Worm (Caenorhabditis elegans) whole organism, late embryonic: Measurements from ENCODE around the gene btb-17.
"Not testable (repeated sequence)": the region's sequence is repeated elsewhere in the genome, so short reads cannot be mapped to it uniquely, and the experiment has no call there.

Experiments used
- F13H6.1 ChIP-seq: sonication (generic microtip); optimal IDR thresholded peaks from 2 replicates; lab custom pipeline; 2016; ENCODE audit warnings: missing genetic modification characterization, missing compliant biosample characterization
- Y22D7AL.16 ChIP-seq: sonication (generic microtip); optimal IDR thresholded peaks from 2 replicates; lab custom pipeline; 2016; ENCODE audit warnings: missing genetic modification characterization, missing compliant biosample characterization
- ama-1 ChIP-seq: fragments of 150-350 bp; optimal IDR thresholded peaks from 2 replicates; lab custom pipeline; 2014
- ceh-14 ChIP-seq: sonication (generic microtip); optimal IDR thresholded peaks from 2 replicates; lab custom pipeline; 2016; ENCODE audit warnings: missing genotype, missing genetic modification characterization, missing compliant biosample characterization
- ceh-2 ChIP-seq: sonication (generic microtip); optimal IDR thresholded peaks from 2 replicates; lab custom pipeline; 2016; ENCODE audit warnings: missing genotype, missing genetic modification characterization, missing compliant biosample characterization
- ceh-22 ChIP-seq: sonication (generic microtip); optimal IDR thresholded peaks from 2 replicates; lab custom pipeline; 2017; ENCODE audit warnings: missing biosample characterization, missing genetic modification characterization
- ceh-30 ChIP-seq: fragments of 150-350 bp; optimal IDR thresholded peaks from 2 replicates; lab custom pipeline; 2014; ENCODE audit warnings: missing biosample characterization, missing genetic modification characterization
- ceh-31 ChIP-seq: sonication (generic microtip); optimal IDR thresholded peaks from 2 replicates; lab custom pipeline; 2016; ENCODE audit warnings: missing genetic modification characterization, missing compliant biosample characterization
- ceh-34 ChIP-seq: sonication (generic microtip); optimal IDR thresholded peaks from 2 replicates; lab custom pipeline; 2016; ENCODE audit warnings: mild to moderate bottlenecking, missing genetic modification characterization, missing compliant biosample characterization
- ceh-45 ChIP-seq: fragments of 200-800 bp; sonication (Bioruptor generic); IDR thresholded peaks from 2 replicates; pipeline ENCODE4 v1.3.6; 2022; ENCODE audit warnings: missing genetic modification reagents, missing genetic modification characterization, missing compliant biosample characterization
- ceh-6 ChIP-seq: fragments of 200-800 bp; sonication (Bioruptor generic); optimal IDR thresholded peaks from 2 replicates; lab custom pipeline; 2018; ENCODE audit warnings: mild to moderate bottlenecking, missing genetic modification characterization, missing compliant biosample characterization
- che-1 ChIP-seq: sonication (generic microtip); optimal IDR thresholded peaks from 2 replicates; lab custom pipeline; 2016; ENCODE audit warnings: mild to moderate bottlenecking, missing genetic modification characterization, missing compliant biosample characterization
- dmd-4 ChIP-seq: sonication (generic microtip); optimal IDR thresholded peaks from 2 replicates; lab custom pipeline; 2016; ENCODE audit warnings: borderline replicate concordance, missing genetic modification characterization, missing compliant biosample characterization
- elt-2 ChIP-seq: sonication (generic microtip); optimal IDR thresholded peaks from 2 replicates; lab custom pipeline; 2016; ENCODE audit warnings: missing genetic modification reagents, missing genetic modification characterization, missing compliant biosample characterization
- ets-4 ChIP-seq: sonication (generic microtip); optimal IDR thresholded peaks from 2 replicates; lab custom pipeline; 2016; ENCODE audit warnings: missing genetic modification characterization, missing compliant biosample characterization
- eyg-1 ChIP-seq: sonication (generic microtip); optimal IDR thresholded peaks from 2 replicates; lab custom pipeline; 2016; ENCODE audit warnings: missing genotype, missing genetic modification characterization, missing compliant biosample characterization
- hlh-13 ChIP-seq: fragments of 200-800 bp; sonication (Bioruptor generic); optimal IDR thresholded peaks from 2 replicates; lab custom pipeline; 2018; ENCODE audit warnings: mild to moderate bottlenecking, missing genetic modification characterization, missing compliant biosample characterization
- hlh-30 ChIP-seq: sonication (generic microtip); optimal IDR thresholded peaks from 2 replicates; lab custom pipeline; 2017; ENCODE audit warnings: antibody characterized with exemption, missing genetic modification characterization, missing compliant biosample characterization; ENCODE audit not compliant: insufficient read depth
- hlh-6 ChIP-seq: sonication (generic microtip); optimal IDR thresholded peaks from 2 replicates; lab custom pipeline; 2016; ENCODE audit warnings: missing genotype, missing genetic modification characterization, missing compliant biosample characterization
- lin-11 ChIP-seq: fragments of 200-800 bp; sonication (Bioruptor generic); optimal IDR thresholded peaks from 2 replicates; lab custom pipeline; 2018; ENCODE audit warnings: mild to moderate bottlenecking, missing genetic modification characterization, missing compliant biosample characterization
- mec-3 ChIP-seq: sonication (generic microtip); optimal IDR thresholded peaks from 2 replicates; lab custom pipeline; 2016; ENCODE audit warnings: borderline replicate concordance, missing genetic modification characterization, missing compliant biosample characterization
- nfya-1 ChIP-seq: sonication (generic microtip); optimal IDR thresholded peaks from 2 replicates; lab custom pipeline; 2017; ENCODE audit warnings: missing genetic modification characterization, mild to moderate bottlenecking, missing compliant biosample characterization, antibody characterized with exemption, moderate library complexity
- nhr-11 ChIP-seq: fragments of 150-350 bp; optimal IDR thresholded peaks from 2 replicates; lab custom pipeline; 2014; ENCODE audit warnings: missing biosample characterization, missing genetic modification characterization
- odd-2 ChIP-seq: sonication (generic microtip); optimal IDR thresholded peaks from 2 replicates; lab custom pipeline; 2017; ENCODE audit warnings: antibody characterized with exemption, mild to moderate bottlenecking, missing genetic modification characterization, missing compliant biosample characterization
- pag-3 ChIP-seq: sonication (generic microtip); optimal IDR thresholded peaks from 2 replicates; lab custom pipeline; 2016; ENCODE audit warnings: missing compliant biosample characterization, missing genetic modification characterization, borderline replicate concordance
- pat-9 ChIP-seq: fragments of 200-800 bp; sonication (Bioruptor generic); optimal IDR thresholded peaks from 2 replicates; lab custom pipeline; 2018; ENCODE audit warnings: mild to moderate bottlenecking, missing genetic modification characterization, moderate library complexity, missing compliant biosample characterization
- pros-1 ChIP-seq: fragments of 150-350 bp; optimal IDR thresholded peaks from 2 replicates; lab custom pipeline; 2014; ENCODE audit warnings: missing biosample characterization, missing genetic modification reagents, missing genetic modification characterization
- rnt-1 ChIP-seq: sonication (generic microtip); optimal IDR thresholded peaks from 2 replicates; lab custom pipeline; 2016; ENCODE audit warnings: missing genetic modification characterization, missing compliant biosample characterization
- sdc-2 ChIP-seq: sonication (generic microtip); optimal IDR thresholded peaks from 2 replicates; lab custom pipeline; 2016; ENCODE audit warnings: missing genotype, missing genetic modification characterization, missing compliant biosample characterization
- sox-4 ChIP-seq: sonication (generic microtip); optimal IDR thresholded peaks from 2 replicates; lab custom pipeline; 2017; ENCODE audit warnings: mild to moderate bottlenecking, missing genetic modification characterization, inconsistent platforms, missing compliant biosample characterization
- syd-9 ChIP-seq: sonication (generic microtip); optimal IDR thresholded peaks from 2 replicates; lab custom pipeline; 2016; ENCODE audit warnings: mild to moderate bottlenecking, missing genetic modification characterization, moderate library complexity, missing compliant biosample characterization
- tbx-2 ChIP-seq: sonication (generic microtip); optimal IDR thresholded peaks from 2 replicates; lab custom pipeline; 2016; ENCODE audit warnings: missing genetic modification characterization, missing compliant biosample characterization
- tbx-7 ChIP-seq: sonication (generic microtip); optimal IDR thresholded peaks from 2 replicates; lab custom pipeline; 2016; ENCODE audit warnings: missing genotype, missing genetic modification characterization, missing compliant biosample characterization
- ttx-3 ChIP-seq: sonication (generic microtip); optimal IDR thresholded peaks from 2 replicates; lab custom pipeline; 2016; ENCODE audit warnings: missing genetic modification reagents, missing genetic modification characterization, missing compliant biosample characterization
- unc-42 ChIP-seq: sonication (generic microtip); optimal IDR thresholded peaks from 2 replicates; lab custom pipeline; 2016; ENCODE audit warnings: missing genotype, missing genetic modification characterization, missing compliant biosample characterization
- unc-55 ChIP-seq: sonication (generic microtip); optimal IDR thresholded peaks from 2 replicates; lab custom pipeline; 2017; ENCODE audit warnings: missing biosample characterization, missing genetic modification reagents, missing genetic modification characterization
- zip-5 ChIP-seq: sonication (generic microtip); optimal IDR thresholded peaks from 2 replicates; lab custom pipeline; 2016; ENCODE audit warnings: missing genetic modification characterization, missing compliant biosample characterization
- ztf-16 ChIP-seq: sonication (generic microtip); optimal IDR thresholded peaks from 2 replicates; lab custom pipeline; 2017; ENCODE audit warnings: missing genetic modification characterization, missing compliant biosample characterization

The btb-17 gene

ce11 chrII:3284558-3284957 lies 10.6 kb upstream of the btb-17 start, which contains the start of gene scl-15:
scl-15 (minus strand) TSS chrII:3284658.
- no peak for TF ChIP-seq sox-4 (tag; lab: Kevin White, UChicago)
- TF ChIP-seq ceh-14 (tag; lab: Kevin White, UChicago): no peak
- TF ChIP-seq ceh-2 (tag; lab: Kevin White, UChicago): no peak
- no peak for TF ChIP-seq tbx-7 (tag; lab: Kevin White, UChicago)
- TF ChIP-seq odd-2 (tag; lab: Kevin White, UChicago): no peak
- TF ChIP-seq F13H6.1: no peak
- no peak for TF ChIP-seq nhr-11 (tag; lab: Kevin White, UChicago)
- no peak for TF ChIP-seq ztf-16
- no peak for TF ChIP-seq ceh-45 (GFP tag; lab: Robert Waterston, UW)
- no peak for TF ChIP-seq ceh-22
- TF ChIP-seq ama-1 (lab: Kevin White, UChicago): no peak
- TF ChIP-seq pat-9 (tag; lab: Kevin White, UChicago): no peak
- TF ChIP-seq, all 69 proteins: peak for 0

- TF ChIP-seq ttx-3: no peak
- no peak for TF ChIP-seq ets-4 (tag; lab: Kevin White, UChicago)
- no peak for TF ChIP-seq hlh-30 (tag; lab: Kevin White, UChicago)
- no peak for TF ChIP-seq pros-1 (tag; lab: Kevin White, UChicago)
- no peak for TF ChIP-seq che-1 (tag; lab: Kevin White, UChicago)
- no peak for TF ChIP-seq nhr-11 (tag; lab: Kevin White, UChicago)
- TF ChIP-seq hlh-6 (tag; lab: Kevin White, UChicago): no peak
- no peak for TF ChIP-seq nfya-1 (tag; lab: Kevin White, UChicago)
- TF ChIP-seq ceh-6 (GFP tag; lab: Kevin White, UChicago): no peak
- no peak for TF ChIP-seq lin-11 (tag; lab: Kevin White, UChicago)
- no peak for TF ChIP-seq tbx-2 (tag; lab: Kevin White, UChicago)
- no peak for TF ChIP-seq pag-3 (tag; lab: Kevin White, UChicago)
- no peak for TF ChIP-seq dmd-4
- TF ChIP-seq eyg-1 (tag; lab: Kevin White, UChicago): no peak
- no peak for TF ChIP-seq elt-2
- no peak for TF ChIP-seq sdc-2 (tag; lab: Kevin White, UChicago)
- no peak for TF ChIP-seq ceh-31 (tag; lab: Kevin White, UChicago)
Observed at ce11 chrII:3287073-3287472, 8.1 kb upstream of the btb-17 start, which contains the start of gene sri-63. sri-63 (plus strand) TSS chrII:3287373.

- not testable (repeated sequence) for TF ChIP-seq syd-9 (tag; lab: Kevin White, UChicago); ttx-3; ceh-34
Observed at ce11 chrII:3290544-3290943, 4.7 kb upstream of the btb-17 start, which contains the start of gene F39E9.14. F39E9.14 (minus strand) TSS chrII:3290644.

ce11 chrII:3296644-3297043 lies 1.4 kb downstream of the btb-17 start, which contains the start of gene btb-16:
btb-16 (plus strand) TSS chrII:3296883.
- peak; percentile 15 for TF ChIP-seq elt-2
- TF ChIP-seq unc-55 (GFP tag; lab: Kevin White, UChicago): no peak

- TF ChIP-seq ceh-45 (GFP tag; lab: Robert Waterston, UW): no peak
Observed at ce11 chrII:3297914-3298313, 2.7 kb downstream of the btb-17 start, which contains the start of gene btb-18. btb-18 (plus strand) TSS chrII:3298214.

ce11 chrII:3299457-3299856 lies 4.3 kb downstream of the btb-17 start, which contains the start of gene btb-22:
btb-22 (plus strand) TSS chrII:3299757.
- TF ChIP-seq rnt-1 (tag; lab: Kevin White, UChicago) (no peak), mec-3 (tag; lab: Kevin White, UChicago) (no peak), Y22D7AL.16 (tag; lab: Kevin White, UChicago) (no peak), odd-2 (tag; lab: Kevin White, UChicago) (no peak), zip-5 (tag; lab: Kevin White, UChicago) (no peak), hlh-13 (GFP tag; lab: Kevin White, UChicago) (no peak), sox-4 (tag; lab: Kevin White, UChicago) (no peak), pat-9 (tag; lab: Kevin White, UChicago) (no peak), ceh-30 (tag; lab: Kevin White, UChicago) (no peak), elt-2 (no peak), ztf-16 (no peak), unc-42 (tag; lab: Kevin White, UChicago) (no peak), pag-3 (tag; lab: Kevin White, UChicago) (no peak), unc-55 (GFP tag; lab: Kevin White, UChicago) (no peak)
